Worm (Caenorhabditis elegans): ENCODE data around the gene sra-38.

DNA sequence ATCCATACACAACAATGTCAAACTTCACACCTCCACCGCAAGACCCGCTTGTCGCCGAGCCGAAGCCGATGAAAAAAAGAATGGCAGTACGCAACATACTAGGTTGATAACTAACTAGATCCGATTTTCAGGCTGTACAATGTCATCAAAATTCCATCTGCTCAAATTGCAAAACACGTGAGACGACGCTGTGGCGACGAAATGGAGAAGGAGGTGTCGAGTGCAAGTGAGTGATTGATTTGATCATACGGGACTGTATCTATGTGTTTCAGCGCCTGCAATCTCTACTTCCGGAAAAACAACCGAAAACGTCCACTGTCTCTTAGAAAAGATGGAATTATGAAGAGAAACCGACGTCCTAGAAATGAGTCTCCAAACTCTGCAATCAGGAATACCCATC lies 40.3 kb upstream of the sra-38 start:
- TF ChIP-seq dve-1 (tag; optimal IDR thresholded peaks at IDR 0.05) (no peak), elt-4 (tag; optimal IDR thresholded peaks at IDR 0.05) (no peak), fkh-10 (GFP tag; optimal IDR thresholded peaks at IDR 0.05) (no peak), sox-4 (tag; optimal IDR thresholded peaks at IDR 0.05) (no peak), F13H6.1 (tag; optimal IDR thresholded peaks at IDR 0.05) (no peak), sdc-2 (tag; optimal IDR thresholded peaks at IDR 0.05) (no peak)

Measured in whole organism, late embryonic.